Worm (Caenorhabditis elegans) whole organism, young adult: Measurements from ENCODE around the gene C37H5.14.

Experiments used
- B0336.3 ChIP-seq: fragments of 200-800 bp; sonication (Bioruptor generic); IDR thresholded peaks from 2 replicates; pipeline ENCODE4 v1.3.6; 2022; ENCODE audit warnings: missing genetic modification characterization, missing compliant biosample characterization
- F57A8.1 ChIP-seq: fragments of 200-800 bp; sonication (Bioruptor generic); optimal IDR thresholded peaks from 2 replicates; lab custom pipeline; 2018; ENCODE audit warnings: mild to moderate bottlenecking, missing genetic modification characterization, moderate library complexity, missing compliant biosample characterization
- bed-2 ChIP-seq: fragments of 200-800 bp; sonication (Bioruptor generic); IDR thresholded peaks from 2 replicates; pipeline ENCODE4 v1.3.6; 2022; ENCODE audit warnings: missing genetic modification reagents, missing genetic modification characterization, missing compliant biosample characterization
- ccch-3 ChIP-seq: fragments of 200-800 bp; sonication (Bioruptor generic); optimal IDR thresholded peaks from 2 replicates; lab custom pipeline; 2018; ENCODE audit warnings: mild to moderate bottlenecking, missing genetic modification characterization, missing compliant biosample characterization
- hmg-1.2 ChIP-seq: fragments of 200-800 bp; sonication (Bioruptor generic); IDR thresholded peaks from 2 replicates; pipeline ENCODE4 v1.3.6; 2022; ENCODE audit warnings: missing genetic modification reagents, missing genetic modification characterization, missing compliant biosample characterization
- madf-3 ChIP-seq: fragments of 200-800 bp; sonication (Bioruptor generic); IDR thresholded peaks from 2 replicates; pipeline ENCODE4 v1.3.6; 2022; ENCODE audit warnings: missing genetic modification reagents, missing genetic modification characterization, missing compliant biosample characterization
- mxl-1 ChIP-seq: sonication (generic microtip); optimal IDR thresholded peaks from 2 replicates; lab custom pipeline; 2016; ENCODE audit warnings: missing genetic modification characterization, missing compliant biosample characterization
- tbx-9 ChIP-seq: sonication (generic microtip); optimal IDR thresholded peaks from 2 replicates; lab custom pipeline; 2016; ENCODE audit warnings: borderline replicate concordance, missing genetic modification characterization, inconsistent platforms, missing compliant biosample characterization

DNA sequence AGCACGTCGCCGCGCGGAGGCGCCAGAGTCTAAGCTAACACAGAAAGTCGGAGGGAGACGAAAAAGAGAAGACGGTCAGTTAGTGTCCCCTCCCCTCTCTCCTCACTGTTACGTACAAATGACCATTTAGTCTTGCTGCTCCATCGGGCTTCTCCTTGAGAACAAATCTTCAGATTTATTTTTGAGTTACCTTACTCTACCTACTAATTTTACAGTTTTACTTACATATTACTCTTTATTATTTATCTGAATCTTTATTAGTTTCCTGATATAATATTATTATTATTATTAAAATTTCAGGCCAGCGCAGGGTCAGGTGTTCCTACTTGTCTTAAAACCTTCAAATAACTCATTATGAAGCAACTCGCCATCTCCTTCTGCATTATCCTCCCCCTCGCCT is 33.4 kb downstream of the C37H5.14 start, which contains the start of gene R02F11.1:
- no peak for TF ChIP-seq madf-3 (GFP tag; lab: Robert Waterston, UW)
- no peak for TF ChIP-seq F57A8.1
- TF ChIP-seq hmg-1.2 (GFP tag; lab: Robert Waterston, UW): no peak
- TF ChIP-seq tbx-9: no peak
- no peak for TF ChIP-seq ccch-3 (GFP tag; lab: Kevin White, UChicago)
- no peak for TF ChIP-seq B0336.3 (GFP tag; lab: Robert Waterston, UW)
- TF ChIP-seq bed-2 (GFP tag; lab: Robert Waterston, UW): no peak
- TF ChIP-seq mxl-1 (tag; lab: Kevin White, UChicago): no peak
